Worm (Caenorhabditis elegans) whole organism, L4 larva: ENCODE results near the gene F35H10.3.

Experiments
- ama-1 ChIP-seq: fragments of 150-350 bp; optimal IDR thresholded peaks from 2 replicates; lab custom pipeline; 2014; ENCODE audit warnings: inconsistent platforms, mixed read lengths
- ceh-62 ChIP-seq: sonication (generic microtip); optimal IDR thresholded peaks from 2 replicates; lab custom pipeline; 2017; ENCODE audit warnings: missing biosample characterization, missing genetic modification characterization
- jun-1 ChIP-seq: fragments of 150-350 bp; optimal IDR thresholded peaks from 2 replicates; lab custom pipeline; 2014; ENCODE audit warnings: missing biosample characterization, missing genetic modification reagents, missing genetic modification characterization
- mxl-2 ChIP-seq: fragments of 200-800 bp; sonication (Bioruptor generic); conservative IDR thresholded peaks from 2 replicates; pipeline ENCODE4 v1.3.6; 2022; ENCODE audit warnings: missing genetic modification reagents, missing genetic modification characterization, missing compliant biosample characterization
- nhr-11 ChIP-seq: fragments of 150-350 bp; optimal IDR thresholded peaks from 2 replicates; lab custom pipeline; 2014; ENCODE audit warnings: missing biosample characterization, missing genetic modification characterization
- nhr-25 ChIP-seq: sonication (generic microtip); optimal IDR thresholded peaks from 2 replicates; lab custom pipeline; 2017; ENCODE audit warnings: missing genetic modification characterization, mild to moderate bottlenecking, missing compliant biosample characterization, antibody characterized with exemption, moderate library complexity, borderline replicate concordance; ENCODE audit not compliant: insufficient read depth
- nhr-77 ChIP-seq: fragments of 150-350 bp; optimal IDR thresholded peaks from 2 replicates; lab custom pipeline; 2014; ENCODE audit warnings: missing biosample characterization, missing genetic modification characterization
- php-3 ChIP-seq: fragments of 200-800 bp; sonication (Bioruptor generic); IDR thresholded peaks from 2 replicates; pipeline ENCODE4 v1.3.6; 2022; ENCODE audit warnings: missing genetic modification reagents, missing genetic modification characterization, missing compliant biosample characterization
- snpc-4 ChIP-seq: fragments of 150-350 bp; optimal IDR thresholded peaks from 2 replicates; lab custom pipeline; 2014; ENCODE audit warnings: missing biosample characterization, missing genetic modification characterization
- unc-62 ChIP-seq, 3 experiments: fragments of 150-350 bp in 1 of 3; sonication (generic microtip); optimal IDR thresholded peaks in 2 of 3; peaks in 1 of 3; 1 replicate in 1 of 3; 2 replicates in 2 of 3; lab custom pipeline; 2014 to 2017; ENCODE audit warnings: missing biosample characterization in 3 of 3, missing genetic modification characterization in 3 of 3, missing genetic modification reagents in 3 of 3, missing genotype in 1 of 3
- ztf-11 ChIP-seq: fragments of 150-350 bp; optimal IDR thresholded peaks from 2 replicates; lab custom pipeline; 2014; ENCODE audit warnings: missing biosample characterization, missing genetic modification characterization

ce11 chrIV:8276609-8277008 lies 49.2 kb upstream of the F35H10.3 start, which contains the start of gene K07H8.12:
- TF ChIP-seq ama-1 (lab: Kevin White, UChicago) = no peak
- no peak for TF ChIP-seq ceh-62 (tag; lab: Kevin White, UChicago)
- no peak for TF ChIP-seq jun-1 (tag; lab: Kevin White, UChicago)
- TF ChIP-seq php-3 (GFP tag; lab: Robert Waterston, UW) = no peak
- TF ChIP-seq mxl-2 (GFP tag; lab: Robert Waterston, UW) = no peak
- no peak for TF ChIP-seq unc-62 (GFP tag; optimal IDR thresholded peaks at IDR 0.05 in 1 of 2; lab: Kevin White, UChicago)
- TF ChIP-seq unc-62 (tag; optimal IDR thresholded peaks at IDR 0.05; lab: Kevin White, UChicago) = no peak
- TF ChIP-seq nhr-25 (tag; lab: Kevin White, UChicago) = no peak
- TF ChIP-seq ztf-11 (tag; lab: Kevin White, UChicago) = no peak
- TF ChIP-seq nhr-77 (tag; lab: Kevin White, UChicago) = no peak
- TF ChIP-seq snpc-4 (tag; lab: Kevin White, UChicago) = no peak
- no peak for TF ChIP-seq nhr-11 (tag; lab: Kevin White, UChicago)
